Worm (Caenorhabditis elegans): ENCODE data around the gene C09G1.2.

C09G1.2 gene

ce11 chrX:15988577-15988976 lies 6.0 kb upstream of the C09G1.2 start:
- TF ChIP-seq hmg-1.1 (GFP tag; IDR thresholded peaks at IDR 0.05) (no peak), nhr-42 (GFP tag; IDR thresholded peaks at IDR 0.05) (no peak), mxl-3 (GFP tag; optimal IDR thresholded peaks at IDR 0.05) (no peak), dmd-8 (GFP tag; IDR thresholded peaks at IDR 0.05) (no peak), spr-3 (GFP tag; optimal IDR thresholded peaks at IDR 0.05) (no peak), daf-8 (GFP tag; IDR thresholded peaks at IDR 0.05) (no peak), vab-7 (GFP tag; IDR thresholded peaks at IDR 0.05) (no peak), ceh-62 (tag; optimal IDR thresholded peaks at IDR 0.05) (no peak), tra-1 (GFP tag; IDR thresholded peaks at IDR 0.05) (no peak)

ce11 chrX:15983288-15983687 lies 758 bp upstream of the C09G1.2 start:
- TF ChIP-seq zip-2 (tag; optimal IDR thresholded peaks at IDR 0.05): peak; percentile 73
- TF ChIP-seq rbr-2 (tag; optimal IDR thresholded peaks at IDR 0.05): peak; percentile 57
- peak; percentile 54 for TF ChIP-seq nhr-6 (tag; optimal IDR thresholded peaks at IDR 0.05)
- peak; percentile 80 for TF ChIP-seq T20F7.1 (GFP tag; optimal IDR thresholded peaks at IDR 0.05)
- TF ChIP-seq attf-4 (tag; optimal IDR thresholded peaks at IDR 0.05): no peak
- TF ChIP-seq fkh-10 (GFP tag; optimal IDR thresholded peaks at IDR 0.05): peak; percentile 69
- peak; percentile 40 for TF ChIP-seq dmd-6 (GFP tag; IDR thresholded peaks at IDR 0.05)
- TF ChIP-seq aly-2 (tag; optimal IDR thresholded peaks at IDR 0.05): no peak
- no peak for TF ChIP-seq Y48G9A.11 (GFP tag; IDR thresholded peaks at IDR 0.05)
- peak; percentile 81 for TF ChIP-seq aha-1 (tag)
- TF ChIP-seq hmg-1.1 (GFP tag; IDR thresholded peaks at IDR 0.05): peak; percentile 85
- peak; percentile 0 for TF ChIP-seq ces-1 (GFP tag; optimal IDR thresholded peaks at IDR 0.05)
- peak; percentile 86 for TF ChIP-seq F37D6.2 (tag; optimal IDR thresholded peaks at IDR 0.05)
- TF ChIP-seq nhr-76 (tag; optimal IDR thresholded peaks at IDR 0.05): no peak
- no peak for TF ChIP-seq zfp-2 (tag; optimal IDR thresholded peaks at IDR 0.05)
- TF ChIP-seq ceh-20 (GFP tag; IDR thresholded peaks at IDR 0.05): 0 out of 2 replicates have a peak, but pooled peaks have one; percentile 27
- TF ChIP-seq gei-8 (GFP tag; optimal IDR thresholded peaks at IDR 0.05): no peak
- no peak for TF ChIP-seq lin-15B (tag; optimal IDR thresholded peaks at IDR 0.05)
- no peak for TF ChIP-seq egl-27 (tag; optimal IDR thresholded peaks at IDR 0.05)
- no peak for TF ChIP-seq hif-1 (tag; optimal IDR thresholded peaks at IDR 0.05)
- no peak for TF ChIP-seq dmd-8 (GFP tag; IDR thresholded peaks at IDR 0.05)
- TF ChIP-seq nhr-48 (tag; optimal IDR thresholded peaks at IDR 0.05): peak; percentile 50
- TF ChIP-seq zfp-3 (GFP tag; conservative IDR thresholded peaks at IDR 0.05): no peak
- TF ChIP-seq ceh-28 (tag; optimal IDR thresholded peaks at IDR 0.05): no peak
- TF ChIP-seq D1046.2 (GFP tag; IDR thresholded peaks at IDR 0.05): no peak
- no peak for TF ChIP-seq jun-1 (tag; optimal IDR thresholded peaks at IDR 0.05)
- TF ChIP-seq F49E8.2 (tag; optimal IDR thresholded peaks at IDR 0.05; ENCODE audit: borderline replicate concordance): no peak
- TF ChIP-seq daf-8 (GFP tag; IDR thresholded peaks at IDR 0.05): no peak
- TF ChIP-seq mep-1 (tag; optimal IDR thresholded peaks at IDR 0.05): no peak
- TF ChIP-seq unc-130 (GFP tag; optimal IDR thresholded peaks at IDR 0.05): no peak
- TF ChIP-seq spr-1 (tag; optimal IDR thresholded peaks at IDR 0.05): peak; percentile 11
- no peak for TF ChIP-seq spr-3 (GFP tag; optimal IDR thresholded peaks at IDR 0.05)
- no peak for TF ChIP-seq dve-1 (tag; optimal IDR thresholded peaks at IDR 0.05; ENCODE audit: insufficient read depth)
- TF ChIP-seq saeg-2 (GFP tag; IDR thresholded peaks at IDR 0.05): no peak
- peak; percentile 12 for TF ChIP-seq lir-3 (tag; optimal IDR thresholded peaks at IDR 0.05)
- TF ChIP-seq vab-7 (GFP tag; IDR thresholded peaks at IDR 0.05): no peak
- TF ChIP-seq lim-7 (GFP tag; IDR thresholded peaks at IDR 0.05): no peak
- TF ChIP-seq nhr-42 (GFP tag; IDR thresholded peaks at IDR 0.05): no peak
- TF ChIP-seq unc-39 (tag; optimal IDR thresholded peaks at IDR 0.05): no peak
- TF ChIP-seq mdl-1 (tag; optimal IDR thresholded peaks at IDR 0.05): no peak
- TF ChIP-seq lsy-2 (tag; optimal IDR thresholded peaks at IDR 0.05): no peak
- TF ChIP-seq daf-16 (GFP tag; optimal IDR thresholded peaks at IDR 0.05): peak in 1 of 2 experiments; percentile 60
- TF ChIP-seq daf-16 (tag; optimal IDR thresholded peaks at IDR 0.05): no peak
- TF ChIP-seq T26A8.4 (GFP tag; IDR thresholded peaks at IDR 0.05): peak; percentile 76
- TF ChIP-seq lin-1 (GFP tag; IDR thresholded peaks at IDR 0.05): no peak
- TF ChIP-seq pha-4 (GFP tag; IDR thresholded peaks at IDR 0.05): no peak
- TF ChIP-seq pha-4 (tag; optimal IDR thresholded peaks at IDR 0.05): no peak
- TF ChIP-seq F44E2.7 (GFP tag; IDR thresholded peaks at IDR 0.05): no peak

Measured in whole organism, L4 larva.